Fruit fly (Drosophila melanogaster) whole organism, pupa: ENCODE results near the gene Rfk.

ENCODE experiments used
- CG10348 ChIP-seq: fragments of 200-800 bp; sonication (Bioruptor generic); IDR thresholded peaks from 2 replicates; pipeline ENCODE4 v1.3.6; 2022; ENCODE audit warnings: missing biosample characterization, missing genetic modification characterization
- CG13204 ChIP-seq: fragments of 200-800 bp; sonication (Bioruptor generic); optimal IDR thresholded peaks from 2 replicates; lab custom pipeline; 2018; ENCODE audit warnings: missing biosample characterization, mild to moderate bottlenecking, missing genetic modification characterization, moderate library complexity
- CG14655 ChIP-seq: fragments of 200-800 bp; sonication (Bioruptor generic); optimal IDR thresholded peaks from 3 replicates; lab custom pipeline; 2017; ENCODE audit warnings: mild to moderate bottlenecking, missing biosample characterization, missing genetic modification reagents, missing genetic modification characterization
- CG15710 ChIP-seq: fragments of 200-800 bp; sonication (Bioruptor generic); optimal IDR thresholded peaks from 2 replicates; lab custom pipeline; 2018; ENCODE audit warnings: missing biosample characterization, mild to moderate bottlenecking, missing genetic modification characterization, moderate library complexity
- CG17806 ChIP-seq: fragments of 200-800 bp; sonication (Bioruptor generic); optimal IDR thresholded peaks from 2 replicates; lab custom pipeline; 2018; ENCODE audit warnings: missing biosample characterization, mild to moderate bottlenecking, missing genetic modification characterization, moderate library complexity
- CG32121 ChIP-seq: fragments of 200-800 bp; sonication (Bioruptor generic); IDR thresholded peaks from 2 replicates; pipeline ENCODE4 v1.3.6; 2022; ENCODE audit warnings: missing biosample characterization, missing genetic modification characterization
- CG34367 ChIP-seq: fragments of 200-800 bp; sonication (Bioruptor generic); optimal IDR thresholded peaks from 2 replicates; lab custom pipeline; 2018; ENCODE audit warnings: missing biosample characterization, mild to moderate bottlenecking, missing genetic modification characterization
- CG4496 ChIP-seq: fragments of 200-800 bp; sonication (Bioruptor generic); IDR thresholded peaks from 3 replicates; pipeline ENCODE4 v1.3.6; 2022; ENCODE audit warnings: missing biosample characterization, missing genetic modification characterization
- CG9948 ChIP-seq: fragments of 200-800 bp; sonication (Bioruptor generic); optimal IDR thresholded peaks from 2 replicates; lab custom pipeline; 2018; ENCODE audit warnings: missing biosample characterization, mild to moderate bottlenecking, missing genetic modification characterization, moderate library complexity
- D1 ChIP-seq: fragments of 200-800 bp; sonication (Bioruptor generic); optimal IDR thresholded peaks from 2 replicates; lab custom pipeline; 2018; ENCODE audit warnings: missing biosample characterization, mild to moderate bottlenecking, missing genetic modification characterization, moderate library complexity
- EcR ChIP-seq: fragments of 200-800 bp; sonication (Bioruptor generic); optimal IDR thresholded peaks from 3 replicates; lab custom pipeline; 2019; ENCODE audit warnings: missing biosample characterization, missing genetic modification characterization, mild to moderate bottlenecking, moderate library complexity, missing genetic modification reagents
- Pif1A ChIP-seq: fragments of 200-800 bp; sonication (Bioruptor generic); optimal IDR thresholded peaks from 3 replicates; lab custom pipeline; 2016; ENCODE audit warnings: missing biosample characterization, missing genetic modification characterization
- Snoo ChIP-seq: fragments of 200-800 bp; sonication (Bioruptor generic); optimal IDR thresholded peaks from 3 replicates; lab custom pipeline; 2017; ENCODE audit warnings: missing biosample characterization, mild to moderate bottlenecking, missing genetic modification characterization, inconsistent platforms
- fd96Ca ChIP-seq: fragments of 200-800 bp; sonication (Bioruptor generic); IDR thresholded peaks from 3 replicates; pipeline ENCODE4 v1.3.6; 2022; ENCODE audit warnings: missing biosample characterization, missing genetic modification characterization

- TF ChIP-seq CG14655 (GFP tag; lab: Kevin White, UChicago) (peak; percentile 39), CG13204 (GFP tag; lab: Kevin White, UChicago) (peak; percentile 17), CG4496 (peak; percentile 87), CG10348 (GFP tag; lab: Robert Waterston, UW) (no peak), EcR (GFP tag; lab: Kevin White, UChicago) (no peak), Pif1A (peak; percentile 53), fd96Ca (GFP tag; lab: Robert Waterston, UW) (peak; percentile 84), CG9948 (tag; lab: Kevin White, UChicago) (no peak), CG34367 (tag; lab: Kevin White, UChicago) (no peak), D1 (tag; lab: Kevin White, UChicago) (no peak), CG17806 (tag; lab: Kevin White, UChicago) (peak; percentile 27), CG15710 (tag; lab: Kevin White, UChicago) (peak; percentile 1), CG32121 (peak; percentile 88), Snoo (tag; lab: Kevin White, UChicago) (peak; percentile 11)
Observed at dm6 chr3R:7892246-7893000, 20.7 kb downstream of the Rfk start.
